Fruit fly (Drosophila melanogaster): ENCODE results near the gene pHCl-2.

Gene pHCl-2

DNA sequence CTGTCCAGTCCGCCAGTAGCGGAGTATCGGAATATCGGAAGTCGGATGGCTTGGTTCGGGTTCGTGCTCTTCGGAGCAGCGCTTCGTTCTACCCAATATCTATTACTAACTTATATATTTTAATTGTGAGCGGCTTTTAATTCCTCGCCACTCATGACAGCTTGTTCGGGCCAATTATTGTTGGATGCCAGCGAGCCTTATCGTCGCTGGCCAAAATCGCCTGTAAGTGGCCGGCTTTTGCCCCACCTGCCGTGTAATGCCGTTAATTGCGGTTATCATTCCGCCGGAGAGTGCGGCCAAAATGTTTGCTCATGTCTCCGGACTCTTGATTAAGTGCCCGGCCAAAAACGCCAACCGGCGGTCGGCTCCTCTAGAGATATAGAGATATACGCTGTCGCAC is at the start of gene pHCl-2:
Gene pHCl-2 (minus strand): TSS at position 101 of the 400 bp plus-strand sequence.
- TF ChIP-seq insv (optimal IDR thresholded peaks at IDR 0.05): no peak

DNA sequence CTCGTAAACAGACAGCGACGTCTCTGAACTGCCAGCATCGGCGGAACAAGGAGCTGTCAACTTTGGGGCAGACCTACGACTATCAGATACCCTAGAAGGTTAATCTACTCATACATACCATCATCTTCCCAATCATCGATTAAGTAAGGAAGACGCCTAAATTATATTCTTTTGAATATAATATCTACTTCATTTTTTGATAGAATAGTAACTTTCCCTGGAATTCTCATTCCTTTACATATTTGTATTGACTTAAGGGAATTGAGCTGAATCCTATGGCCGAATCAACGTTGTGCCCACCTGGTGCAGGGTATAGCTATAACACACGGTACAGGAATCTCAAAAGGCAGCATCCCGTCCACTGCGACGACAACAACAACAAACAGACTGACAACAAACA is 41.5 kb upstream of the pHCl-2 start:
- no peak for TF ChIP-seq ttk (optimal IDR thresholded peaks at IDR 0.05)
- TF ChIP-seq psq (optimal IDR thresholded peaks at IDR 0.05): no peak
- TF ChIP-seq insv (optimal IDR thresholded peaks at IDR 0.05): no peak
- TF ChIP-seq Myc (optimal IDR thresholded peaks at IDR 0.05): no peak
- no peak for TF ChIP-seq Sin3A (optimal IDR thresholded peaks at IDR 0.05)
- no peak for TF ChIP-seq h (optimal IDR thresholded peaks at IDR 0.05)

DNA sequence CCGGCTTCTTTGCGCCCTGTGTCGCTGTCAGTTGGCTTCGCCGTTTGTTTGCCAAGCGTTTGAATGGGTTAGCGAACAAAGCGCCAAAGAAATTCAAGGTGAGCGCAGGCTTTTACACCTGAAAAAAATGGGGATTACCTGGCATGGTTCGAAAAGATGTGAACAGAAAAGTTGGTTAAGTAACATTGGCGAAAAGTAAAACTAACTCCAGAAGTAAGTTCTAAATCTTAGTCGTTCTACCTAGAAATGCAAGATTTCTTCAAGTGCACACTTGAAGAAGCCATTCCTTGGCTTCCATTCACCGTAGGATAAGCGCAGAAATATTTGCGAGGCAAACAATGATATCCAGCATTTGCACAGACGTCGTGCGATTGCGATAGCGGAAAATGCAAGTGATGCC is 40.4 kb upstream of the pHCl-2 start:
- TF ChIP-seq psq (optimal IDR thresholded peaks at IDR 0.05): no peak
- no peak for TF ChIP-seq insv (optimal IDR thresholded peaks at IDR 0.05)
- no peak for TF ChIP-seq Sin3A (optimal IDR thresholded peaks at IDR 0.05)
- TF ChIP-seq Myc (optimal IDR thresholded peaks at IDR 0.05): no peak
- no peak for TF ChIP-seq ttk (optimal IDR thresholded peaks at IDR 0.05)
- TF ChIP-seq h (optimal IDR thresholded peaks at IDR 0.05): no peak

- no peak for TF ChIP-seq Myc (optimal IDR thresholded peaks at IDR 0.05)
- no peak for TF ChIP-seq h (optimal IDR thresholded peaks at IDR 0.05)
- TF ChIP-seq Sin3A (optimal IDR thresholded peaks at IDR 0.05): no peak
- TF ChIP-seq ttk (optimal IDR thresholded peaks at IDR 0.05): no peak
- no peak for TF ChIP-seq insv (optimal IDR thresholded peaks at IDR 0.05)
- TF ChIP-seq psq (optimal IDR thresholded peaks at IDR 0.05): no peak
These were observed 37.4 kb upstream of the pHCl-2 start for dm6 chr3R:31342574-31342973.

dm6 chr3R:31340769-31341168 is 35.6 kb upstream of the pHCl-2 start:
- TF ChIP-seq h (optimal IDR thresholded peaks at IDR 0.05): no peak
- TF ChIP-seq insv (optimal IDR thresholded peaks at IDR 0.05): no peak
- no peak for TF ChIP-seq Sin3A (optimal IDR thresholded peaks at IDR 0.05)
- no peak for TF ChIP-seq psq (optimal IDR thresholded peaks at IDR 0.05)

- TF ChIP-seq ttk (optimal IDR thresholded peaks at IDR 0.05) (no peak), psq (optimal IDR thresholded peaks at IDR 0.05) (no peak), Myc (optimal IDR thresholded peaks at IDR 0.05) (no peak), h (optimal IDR thresholded peaks at IDR 0.05) (no peak)
These were observed 34.6 kb upstream of the pHCl-2 start for dm6 chr3R:31339818-31340217.

dm6 chr3R:31336291-31336690 is 31.1 kb upstream of the pHCl-2 start:
- TF ChIP-seq Sin3A (optimal IDR thresholded peaks at IDR 0.05): no peak
- TF ChIP-seq Myc (optimal IDR thresholded peaks at IDR 0.05): no peak
- TF ChIP-seq insv (optimal IDR thresholded peaks at IDR 0.05): no peak
- TF ChIP-seq h (optimal IDR thresholded peaks at IDR 0.05): no peak
- no peak for TF ChIP-seq psq (optimal IDR thresholded peaks at IDR 0.05)
- TF ChIP-seq ttk (optimal IDR thresholded peaks at IDR 0.05): no peak

- TF ChIP-seq h (optimal IDR thresholded peaks at IDR 0.05): no peak
- no peak for TF ChIP-seq Myc (optimal IDR thresholded peaks at IDR 0.05)
- no peak for TF ChIP-seq insv (optimal IDR thresholded peaks at IDR 0.05)
- no peak for TF ChIP-seq Sin3A (optimal IDR thresholded peaks at IDR 0.05)
- TF ChIP-seq ttk (optimal IDR thresholded peaks at IDR 0.05): no peak
- TF ChIP-seq psq (optimal IDR thresholded peaks at IDR 0.05): no peak
These were observed 24.6 kb upstream of the pHCl-2 start for dm6 chr3R:31329809-31330208.

DNA sequence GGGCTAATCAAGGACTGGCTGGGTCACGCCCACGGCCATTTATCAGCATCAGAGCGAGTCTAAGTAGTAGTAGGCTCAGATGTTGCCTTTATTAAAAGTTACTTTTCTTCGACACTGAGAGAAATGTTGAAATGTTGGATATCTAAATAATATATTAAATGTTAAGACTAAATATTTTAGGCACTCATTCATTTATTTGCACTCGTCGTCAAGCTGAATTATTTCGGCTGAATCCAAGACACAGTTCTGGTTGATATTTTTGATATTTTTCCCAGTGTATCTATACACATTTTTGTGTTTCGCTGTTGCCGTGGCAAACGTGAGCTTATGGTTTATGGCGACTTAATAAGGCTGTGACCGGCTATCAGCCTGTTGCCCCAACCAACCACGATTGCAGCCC is 19.9 kb upstream of the pHCl-2 start:
- TF ChIP-seq Sin3A (optimal IDR thresholded peaks at IDR 0.05): no peak
- no peak for TF ChIP-seq psq (optimal IDR thresholded peaks at IDR 0.05)
- no peak for TF ChIP-seq h (optimal IDR thresholded peaks at IDR 0.05)
- no peak for TF ChIP-seq insv (optimal IDR thresholded peaks at IDR 0.05)
- no peak for TF ChIP-seq ttk (optimal IDR thresholded peaks at IDR 0.05)
- TF ChIP-seq Myc (optimal IDR thresholded peaks at IDR 0.05): no peak

- TF ChIP-seq ttk (optimal IDR thresholded peaks at IDR 0.05) (no peak), psq (optimal IDR thresholded peaks at IDR 0.05) (no peak), insv (optimal IDR thresholded peaks at IDR 0.05) (no peak), Sin3A (optimal IDR thresholded peaks at IDR 0.05) (no peak), h (optimal IDR thresholded peaks at IDR 0.05) (no peak), Myc (optimal IDR thresholded peaks at IDR 0.05) (no peak)
These were observed 19.3 kb upstream of the pHCl-2 start for dm6 chr3R:31324474-31324873.

DNA sequence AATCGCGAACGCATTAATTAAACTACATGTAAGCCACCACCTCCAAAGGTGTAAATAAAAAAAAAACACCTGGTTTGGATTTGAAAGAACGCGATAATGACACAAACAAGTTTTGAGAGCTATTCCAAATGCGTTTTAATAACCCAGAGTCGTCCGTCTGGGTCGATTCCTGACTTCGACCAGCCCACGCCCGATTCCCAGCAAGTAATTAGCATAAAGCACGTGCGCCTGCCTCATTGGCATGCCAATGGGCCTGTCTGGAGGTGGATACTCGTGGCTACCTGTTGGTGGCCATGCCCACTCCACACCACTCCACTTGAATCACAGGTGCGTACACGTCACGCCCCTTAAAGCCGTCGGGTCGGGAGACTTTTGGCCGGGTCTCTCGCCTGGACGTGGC is 17.1 kb upstream of the pHCl-2 start:
- no peak for TF ChIP-seq h (optimal IDR thresholded peaks at IDR 0.05)
- TF ChIP-seq ttk (optimal IDR thresholded peaks at IDR 0.05): no peak
- TF ChIP-seq insv (optimal IDR thresholded peaks at IDR 0.05): no peak
- TF ChIP-seq Sin3A (optimal IDR thresholded peaks at IDR 0.05): no peak
- TF ChIP-seq Myc (optimal IDR thresholded peaks at IDR 0.05): no peak
- no peak for TF ChIP-seq psq (optimal IDR thresholded peaks at IDR 0.05)

dm6 chr3R:31321410-31321809 is 16.2 kb upstream of the pHCl-2 start:
- TF ChIP-seq h (optimal IDR thresholded peaks at IDR 0.05) (no peak), ttk (optimal IDR thresholded peaks at IDR 0.05) (no peak), insv (optimal IDR thresholded peaks at IDR 0.05) (no peak), Sin3A (optimal IDR thresholded peaks at IDR 0.05) (no peak), Myc (optimal IDR thresholded peaks at IDR 0.05) (no peak)

- TF ChIP-seq h (optimal IDR thresholded peaks at IDR 0.05): no peak
- TF ChIP-seq psq (optimal IDR thresholded peaks at IDR 0.05): no peak
- no peak for TF ChIP-seq Sin3A (optimal IDR thresholded peaks at IDR 0.05)
- no peak for TF ChIP-seq insv (optimal IDR thresholded peaks at IDR 0.05)
- no peak for TF ChIP-seq ttk (optimal IDR thresholded peaks at IDR 0.05)
- no peak for TF ChIP-seq Myc (optimal IDR thresholded peaks at IDR 0.05)
These were observed 15.3 kb upstream of the pHCl-2 start for dm6 chr3R:31320483-31320882.

Measured in Kc167 (cell line).